Fruit fly (Drosophila melanogaster): ENCODE results near the gene D19B.

D19B gene

dm6 chr3L:6192822-6193555 lies 8.3 kb upstream of the D19B start, which contains the start of the genes Sf3b6 and Tnpo (continued):
- TF ChIP-seq CG10209 (GFP tag; optimal IDR thresholded peaks at IDR 0.05) (peak; percentile 86), CG7963 (GFP tag; IDR thresholded peaks at IDR 0.05; ENCODE audit: partially characterized antibody) (no peak), ac (GFP tag; optimal IDR thresholded peaks at IDR 0.05) (no peak), sug (tag; optimal IDR thresholded peaks at IDR 0.05) (peak; percentile 85), esg (GFP tag; conservative IDR thresholded peaks at IDR 0.05) (peak; percentile 86), HLH3B (GFP tag; IDR thresholded peaks at IDR 0.05) (peak; percentile 76), Asciz (GFP tag; optimal IDR thresholded peaks at IDR 0.05) (no peak), CG17186 (GFP tag; optimal IDR thresholded peaks at IDR 0.05) (peak; percentile 62), wor (GFP tag; IDR thresholded peaks at IDR 0.05) (peak; percentile 79), CG10654 (GFP tag; optimal IDR thresholded peaks at IDR 0.05) (peak; percentile 67), Eip74EF (GFP tag; optimal IDR thresholded peaks at IDR 0.05) (no peak), Blimp-1 (GFP tag; optimal IDR thresholded peaks at IDR 0.05) (no peak), Hmr (GFP tag; optimal IDR thresholded peaks at IDR 0.05) (no peak), bcd (GFP tag; optimal IDR thresholded peaks at IDR 0.05) (peak; percentile 85), row (GFP tag; IDR thresholded peaks at IDR 0.05) (peak; percentile 96), dati (GFP tag; IDR thresholded peaks at IDR 0.05) (no peak), CG5180 (GFP tag; optimal IDR thresholded peaks at IDR 0.05) (peak; percentile 49), dimm (GFP tag; IDR thresholded peaks at IDR 0.05) (peak; percentile 35; the same call in 1 of the 2 replicates), CG16813 (GFP tag; IDR thresholded peaks at IDR 0.05; ENCODE audit: partially characterized antibody) (peak; percentile 63), Sin3A (optimal IDR thresholded peaks at IDR 0.05) (peak; percentile 81), eve (GFP tag; optimal IDR thresholded peaks at IDR 0.05) (no peak), stc (GFP tag; IDR thresholded peaks at IDR 0.05) (peak; percentile 60; the same call in 1 of the 2 replicates), CG11093 (GFP tag; IDR thresholded peaks at IDR 0.05) (peak; percentile 59; the same call in 2 of the 3 replicates), CG14667 (GFP tag; IDR thresholded peaks at IDR 0.05) (peak; percentile 78), CG9932 (GFP tag; IDR thresholded peaks at IDR 0.05) (peak; percentile 93), tap (tag; optimal IDR thresholded peaks at IDR 0.05) (no peak), CG30431 (GFP tag; optimal IDR thresholded peaks at IDR 0.05) (peak; percentile 79), onecut (GFP tag; IDR thresholded peaks at IDR 0.05) (no peak)

dm6 chr3L:6188995-6189927 lies 4.5 kb upstream of the D19B start, which contains the start of the genes D19A and CG7386:
Gene D19A, minus strand, starts transcription at chr3L:6189123.
Gene CG7386, plus strand, starts transcription at chr3L:6189745.
- TF ChIP-seq maf-S (GFP tag; optimal IDR thresholded peaks at IDR 0.05): peak; percentile 29
- TF ChIP-seq CG8281 (tag; optimal IDR thresholded peaks at IDR 0.05): no peak
- peak; percentile 59 for TF ChIP-seq CG1603 (tag; optimal IDR thresholded peaks at IDR 0.05)
- no peak for TF ChIP-seq ftz-f1 (GFP tag; optimal IDR thresholded peaks at IDR 0.05)
- peak; percentile 80 for TF ChIP-seq CG32532 (GFP tag; IDR thresholded peaks at IDR 0.05)
- TF ChIP-seq row (GFP tag; IDR thresholded peaks at IDR 0.05): peak; percentile 93
- peak; percentile 71 for TF ChIP-seq CG2678 (tag; optimal IDR thresholded peaks at IDR 0.05)
- TF ChIP-seq gt (GFP tag; IDR thresholded peaks at IDR 0.05): no peak
- no peak for TF ChIP-seq hb (GFP tag; IDR thresholded peaks at IDR 0.05; ENCODE audit: partially characterized antibody)
- peak; percentile 37; the same call in 1 of the 2 replicates for TF ChIP-seq ttk (GFP tag; IDR thresholded peaks at IDR 0.05)
- peak; percentile 13 for TF ChIP-seq CG4820 (GFP tag; optimal IDR thresholded peaks at IDR 0.05)
- TF ChIP-seq CG12219 (GFP tag; optimal IDR thresholded peaks at IDR 0.05): peak; percentile 42
- TF ChIP-seq CG7271 (tag; optimal IDR thresholded peaks at IDR 0.05): no peak
- 0 out of 2 replicates have a peak, but pooled peaks have one; percentile 25 for TF ChIP-seq CG5953 (GFP tag; IDR thresholded peaks at IDR 0.05)
- TF ChIP-seq CG30431 (GFP tag; optimal IDR thresholded peaks at IDR 0.05): no peak
- peak; percentile 28 for TF ChIP-seq slou (GFP tag; optimal IDR thresholded peaks at IDR 0.05)
- TF ChIP-seq Doc2 (GFP tag; IDR thresholded peaks at IDR 0.05): no peak
- TF ChIP-seq jing (GFP tag; optimal IDR thresholded peaks at IDR 0.05): no peak
- no peak for TF ChIP-seq Usf (GFP tag; optimal IDR thresholded peaks at IDR 0.05)
- peak; percentile 19 for TF ChIP-seq emc (GFP tag; optimal IDR thresholded peaks at IDR 0.05)
- TF ChIP-seq scrt (GFP tag; optimal IDR thresholded peaks at IDR 0.05): peak; percentile 8
- TF ChIP-seq CG11247 (GFP tag; IDR thresholded peaks at IDR 0.05): peak; percentile 40

All from whole organism, embryonic.